Worm (Caenorhabditis elegans): ENCODE measurements around the gene K05B2.2.

ce11 chrX:4938990-4939389 lies 33.1 kb downstream of the K05B2.2 start:
- no peak for TF ChIP-seq T22C8.4 (GFP tag; IDR thresholded peaks at IDR 0.05)
- TF ChIP-seq klf-2 (GFP tag; conservative IDR thresholded peaks at IDR 0.05), result no peak
- no peak for TF ChIP-seq flt-1 (GFP tag; IDR thresholded peaks at IDR 0.05)
- TF ChIP-seq cog-1 (tag; optimal IDR thresholded peaks at IDR 0.05), result no peak
- no peak for TF ChIP-seq med-1 (GFP tag; optimal IDR thresholded peaks at IDR 0.05; ENCODE audit: insufficient read depth)
- TF ChIP-seq ztf-23 (GFP tag; IDR thresholded peaks at IDR 0.05), result no peak
- TF ChIP-seq ztf-29 (GFP tag; IDR thresholded peaks at IDR 0.05), result no peak
